Worm (Caenorhabditis elegans): ENCODE data around the gene nhr-218.

nhr-218 gene

ce11 chrV:16302439-16302838, 44.2 kb downstream of the nhr-218 start, which contains the start of the genes C31A11.13 and oac-6:
C31A11.13 (minus strand) TSS chrV:16302551.
oac-6 (plus strand) TSS chrV:16302717.
- TF ChIP-seq elt-2 (tag; optimal IDR thresholded peaks at IDR 0.05) (peak; percentile 43), fkh-8 (tag; optimal IDR thresholded peaks at IDR 0.05) (no peak), efl-1 (optimal IDR thresholded peaks at IDR 0.05) (no peak), efl-1 (GFP tag; optimal IDR thresholded peaks at IDR 0.05 in 1 of 2) (peak in 1 of 2 experiments; percentile 31), tbx-2 (tag; optimal IDR thresholded peaks at IDR 0.05) (no peak)

ce11 chrV:16307253-16307652, 49.0 kb downstream of the nhr-218 start, which contains the start of gene srxa-7:
srxa-7 (plus strand) TSS chrV:16307553.
- TF ChIP-seq fkh-8 (tag; optimal IDR thresholded peaks at IDR 0.05) (no peak), C04F5.9 (tag; optimal IDR thresholded peaks at IDR 0.05) (no peak), swsn-7 (tag; optimal IDR thresholded peaks at IDR 0.05) (no peak), C34B4.2 (tag; optimal IDR thresholded peaks at IDR 0.05) (no peak), efl-1 (optimal IDR thresholded peaks at IDR 0.05) (no peak), efl-1 (GFP tag; optimal IDR thresholded peaks at IDR 0.05 in 1 of 2) (no peak), ztf-11 (tag; optimal IDR thresholded peaks at IDR 0.05) (no peak), zag-1 (tag; optimal IDR thresholded peaks at IDR 0.05) (no peak)

ce11 chrV:16308343-16308742, 50.1 kb downstream of the nhr-218 start:
- TF ChIP-seq ceh-90 (tag; optimal IDR thresholded peaks at IDR 0.05) (no peak), lir-3 (tag; optimal IDR thresholded peaks at IDR 0.05; ENCODE audit: poor library complexity) (no peak), hlh-17 (GFP tag; optimal IDR thresholded peaks at IDR 0.05; ENCODE audit: borderline replicate concordance) (no peak), unc-30 (tag; optimal IDR thresholded peaks at IDR 0.05) (no peak), tlp-1 (tag; optimal IDR thresholded peaks at IDR 0.05) (no peak), nhr-84 (tag; optimal IDR thresholded peaks at IDR 0.05) (no peak), nhr-71 (tag; optimal IDR thresholded peaks at IDR 0.05) (no peak), hpl-2 (GFP tag; optimal IDR thresholded peaks at IDR 0.05) (no peak), lin-39 (tag; optimal IDR thresholded peaks at IDR 0.05) (no peak), nhr-28 (tag; optimal IDR thresholded peaks at IDR 0.05) (no peak), aly-2 (tag; optimal IDR thresholded peaks at IDR 0.05) (no peak), sptf-1 (tag; optimal IDR thresholded peaks at IDR 0.05) (no peak), nhr-237 (tag; optimal IDR thresholded peaks at IDR 0.05) (no peak), nhr-19 (GFP tag; conservative IDR thresholded peaks at IDR 0.05) (no peak), lin-14 (GFP tag; optimal IDR thresholded peaks at IDR 0.05) (no peak)

ce11 chrV:16309523-16309922, 51.3 kb downstream of the nhr-218 start, which contains the start of gene oac-7:
oac-7 (plus strand) TSS chrV:16309805.
- TF ChIP-seq ets-5 (GFP tag; IDR thresholded peaks at IDR 0.05) (no peak), nhr-71 (tag; optimal IDR thresholded peaks at IDR 0.05) (peak; percentile 66), fkh-4 (tag; optimal IDR thresholded peaks at IDR 0.05; ENCODE audit: borderline replicate concordance) (no peak), nhr-85 (tag) (peak; percentile 45), skn-1 (tag; optimal IDR thresholded peaks at IDR 0.05) (peak; percentile 5), efl-1 (optimal IDR thresholded peaks at IDR 0.05) (peak in 1 of 2 experiments; percentile 13), efl-1 (GFP tag; optimal IDR thresholded peaks at IDR 0.05 in 1 of 2) (no peak), blmp-1 (tag; optimal IDR thresholded peaks at IDR 0.05) (peak; percentile 4), lin-13 (GFP tag; optimal IDR thresholded peaks at IDR 0.05) (no peak)

All from whole organism, L1 larva.